Worm (Caenorhabditis elegans) whole organism, L1 larva: ENCODE results near the gene ZK1240.5.

ENCODE experiments used
- ama-1 ChIP-seq: fragments of 150-350 bp; optimal IDR thresholded peaks from 2 replicates; lab custom pipeline; 2014
- fkh-10 ChIP-seq: sonication (generic microtip); optimal IDR thresholded peaks from 2 replicates; lab custom pipeline; 2017; ENCODE audit warnings: missing biosample characterization, missing genetic modification reagents, missing genetic modification characterization
- fkh-8 ChIP-seq: sonication (generic microtip); optimal IDR thresholded peaks from 2 replicates; lab custom pipeline; 2016; ENCODE audit warnings: mild to moderate bottlenecking, missing genetic modification characterization, missing compliant biosample characterization
- lin-14 ChIP-seq: fragments of 200-800 bp; sonication (Bioruptor generic); optimal IDR thresholded peaks from 2 replicates; lab custom pipeline; 2018; ENCODE audit warnings: mild to moderate bottlenecking, missing genetic modification characterization, moderate library complexity, missing compliant biosample characterization
- mdl-1 ChIP-seq, 2 experiments: fragments of 150-350 bp; optimal IDR thresholded peaks; 2 replicates each; lab custom pipeline; 2014 to 2017; ENCODE audit warnings: missing biosample characterization in 2 of 2, missing genetic modification characterization in 2 of 2, inconsistent platforms in 1 of 2
- nhr-12 ChIP-seq: sonication (generic microtip); optimal IDR thresholded peaks from 2 replicates; lab custom pipeline; 2017; ENCODE audit warnings: missing biosample characterization, missing genetic modification characterization
- nhr-28 ChIP-seq: fragments of 150-350 bp; optimal IDR thresholded peaks from 2 replicates; lab custom pipeline; 2014; ENCODE audit warnings: missing biosample characterization, missing genetic modification characterization
- nhr-71 ChIP-seq: sonication (generic microtip); optimal IDR thresholded peaks from 2 replicates; lab custom pipeline; 2016; ENCODE audit warnings: mild to moderate bottlenecking, missing genetic modification characterization, moderate library complexity, missing compliant biosample characterization
- nhr-76 ChIP-seq: sonication (generic microtip); optimal IDR thresholded peaks from 2 replicates; lab custom pipeline; 2017; ENCODE audit warnings: missing biosample characterization, missing genetic modification characterization
- nhr-90 ChIP-seq: sonication (generic microtip); optimal IDR thresholded peaks from 2 replicates; lab custom pipeline; 2016; ENCODE audit warnings: mild to moderate bottlenecking, missing genetic modification characterization, missing compliant biosample characterization; ENCODE audit not compliant: poor library complexity
- pqm-1 ChIP-seq: sonication (generic microtip); optimal IDR thresholded peaks from 3 replicates; lab custom pipeline; 2017; ENCODE audit warnings: missing biosample characterization, missing genetic modification characterization
- tbx-2 ChIP-seq: sonication (generic microtip); optimal IDR thresholded peaks from 2 replicates; lab custom pipeline; 2016; ENCODE audit warnings: missing genetic modification characterization, missing compliant biosample characterization
- unc-62 ChIP-seq: fragments of 150-350 bp; optimal IDR thresholded peaks from 2 replicates; lab custom pipeline; 2014; ENCODE audit warnings: missing biosample characterization, missing genetic modification reagents, missing genetic modification characterization
- ztf-11 ChIP-seq, 2 experiments: sonication (generic microtip); optimal IDR thresholded peaks; 2 replicates each; lab custom pipeline; 2016 to 2017; ENCODE audit warnings: missing genetic modification characterization in 2 of 2, missing biosample characterization in 1 of 2, missing compliant biosample characterization in 1 of 2

- TF ChIP-seq nhr-28 (tag; lab: Kevin White, UChicago) (no peak), nhr-12 (no peak), ztf-11 (tag; optimal IDR thresholded peaks at IDR 0.05; lab: Kevin White, UChicago) (no peak), ama-1 (no peak), fkh-8 (tag; lab: Kevin White, UChicago) (no peak), lin-14 (GFP tag; lab: Kevin White, UChicago) (no peak), mdl-1 (tag; optimal IDR thresholded peaks at IDR 0.05; lab: Kevin White, UChicago) (no peak), nhr-90 (tag; lab: Kevin White, UChicago) (no peak), pqm-1 (tag; lab: Kevin White, UChicago) (no peak), nhr-71 (tag; lab: Kevin White, UChicago) (no peak), unc-62 (GFP tag; lab: Kevin White, UChicago) (no peak), tbx-2 (tag; lab: Kevin White, UChicago) (no peak), nhr-76 (tag; lab: Kevin White, UChicago) (no peak), fkh-10 (no peak)
Observed at ce11 chrII:2353012-2353411, 35.3 kb upstream of the ZK1240.5 start, which contains the start of gene F43C11.3.
